Worm (Caenorhabditis elegans) whole organism, L4 larva: ENCODE results near the gene F25B5.5.

ENCODE experiments used
- D1046.2 ChIP-seq: fragments of 200-800 bp; sonication (Bioruptor generic); IDR thresholded peaks from 2 replicates; pipeline ENCODE4 v1.3.6; 2022; ENCODE audit warnings: missing genetic modification characterization, missing compliant biosample characterization
- F10B5.3 ChIP-seq: sonication (generic microtip); optimal IDR thresholded peaks from 2 replicates; lab custom pipeline; 2016; ENCODE audit warnings: mild to moderate bottlenecking, missing genetic modification characterization, missing compliant biosample characterization
- F26F4.8 ChIP-seq: fragments of 200-800 bp; sonication (Bioruptor generic); conservative IDR thresholded peaks from 2 replicates; pipeline ENCODE4 v1.3.6; 2022; ENCODE audit warnings: missing genetic modification characterization, missing compliant biosample characterization
- F37D6.2 ChIP-seq: sonication (generic microtip); optimal IDR thresholded peaks from 2 replicates; lab custom pipeline; 2016; ENCODE audit warnings: mild to moderate bottlenecking, missing genetic modification characterization, missing compliant biosample characterization
- F49E8.2 ChIP-seq: sonication (generic microtip); optimal IDR thresholded peaks from 2 replicates; lab custom pipeline; 2016; ENCODE audit warnings: missing compliant biosample characterization, mild to moderate bottlenecking, missing genetic modification characterization, borderline replicate concordance
- T26A8.4 ChIP-seq: fragments of 200-800 bp; sonication (Bioruptor generic); IDR thresholded peaks from 2 replicates; pipeline ENCODE4 v1.3.6; 2022; ENCODE audit warnings: missing genetic modification characterization, missing compliant biosample characterization
- Y48G9A.11 ChIP-seq: fragments of 200-800 bp; sonication (Bioruptor generic); IDR thresholded peaks from 2 replicates; pipeline ENCODE4 v1.3.6; 2022; ENCODE audit warnings: missing genetic modification reagents, missing genetic modification characterization, missing compliant biosample characterization
- Y5F2A.4 ChIP-seq: fragments of 200-800 bp; sonication (Bioruptor generic); optimal IDR thresholded peaks from 2 replicates; lab custom pipeline; 2018; ENCODE audit warnings: mild to moderate bottlenecking, missing genetic modification characterization, missing compliant biosample characterization
- ZK337.2 ChIP-seq: fragments of 200-800 bp; sonication (Bioruptor generic); IDR thresholded peaks from 2 replicates; pipeline ENCODE4 v1.3.6; 2022; ENCODE audit warnings: missing genetic modification reagents, missing genetic modification characterization, missing compliant biosample characterization
- aly-2 ChIP-seq: sonication (generic microtip); optimal IDR thresholded peaks from 2 replicates; lab custom pipeline; 2018; ENCODE audit warnings: missing biosample characterization, missing genetic modification characterization
- ceh-20 ChIP-seq: fragments of 200-800 bp; sonication (Bioruptor generic); IDR thresholded peaks from 2 replicates; pipeline ENCODE4 v1.3.6; 2022; ENCODE audit warnings: missing genetic modification reagents, missing genetic modification characterization, missing compliant biosample characterization
- ceh-28 ChIP-seq: fragments of 150-350 bp; optimal IDR thresholded peaks from 2 replicates; lab custom pipeline; 2014; ENCODE audit warnings: missing biosample characterization, missing genetic modification reagents, missing genetic modification characterization
- ces-1 ChIP-seq: fragments of 150-350 bp; sonication (generic microtip); optimal IDR thresholded peaks from 4 replicates; lab custom pipeline; 2014; ENCODE audit warnings: missing biosample characterization, missing genetic modification reagents, missing genetic modification characterization
- cey-2 ChIP-seq: sonication (generic microtip); optimal IDR thresholded peaks from 3 replicates; lab custom pipeline; 2017; ENCODE audit warnings: missing genetic modification characterization, mild to moderate bottlenecking, missing compliant biosample characterization, antibody characterized with exemption, borderline replicate concordance; ENCODE audit not compliant: insufficient read depth
- daf-12 ChIP-seq: fragments of 150-350 bp; optimal IDR thresholded peaks from 2 replicates; lab custom pipeline; 2014; ENCODE audit warnings: missing biosample characterization, missing genetic modification reagents, missing genetic modification characterization
- daf-19 ChIP-seq: fragments of 200-800 bp; sonication (Bioruptor generic); conservative IDR thresholded peaks from 2 replicates; pipeline ENCODE4 v1.3.6; 2022; ENCODE audit warnings: missing genetic modification characterization, missing compliant biosample characterization
- daf-8 ChIP-seq: fragments of 200-800 bp; sonication (Bioruptor generic); IDR thresholded peaks from 2 replicates; pipeline ENCODE4 v1.3.6; 2022; ENCODE audit warnings: missing genetic modification characterization, missing compliant biosample characterization
- dmd-6 ChIP-seq: fragments of 200-800 bp; sonication (Bioruptor generic); IDR thresholded peaks from 2 replicates; pipeline ENCODE4 v1.3.6; 2022; ENCODE audit warnings: missing genetic modification reagents, missing genetic modification characterization, missing compliant biosample characterization
- dmd-9 ChIP-seq: fragments of 200-800 bp; sonication (Bioruptor generic); IDR thresholded peaks from 2 replicates; pipeline ENCODE4 v1.3.6; 2022; ENCODE audit warnings: missing genetic modification reagents, missing genetic modification characterization, missing compliant biosample characterization
- egl-27 ChIP-seq: sonication (generic microtip); optimal IDR thresholded peaks from 3 replicates; lab custom pipeline; 2017; ENCODE audit warnings: missing biosample characterization, missing genetic modification reagents, missing genetic modification characterization
- fkh-10 ChIP-seq: fragments of 150-350 bp; optimal IDR thresholded peaks from 2 replicates; lab custom pipeline; 2014; ENCODE audit warnings: missing biosample characterization, missing genetic modification reagents, missing genetic modification characterization
- fos-1 ChIP-seq: fragments of 150-350 bp; optimal IDR thresholded peaks from 2 replicates; lab custom pipeline; 2014; ENCODE audit warnings: missing biosample characterization, missing genetic modification characterization
- gei-8 ChIP-seq: fragments of 200-800 bp; sonication (Bioruptor generic); optimal IDR thresholded peaks from 2 replicates; lab custom pipeline; 2018; ENCODE audit warnings: mild to moderate bottlenecking, missing genetic modification characterization, missing compliant biosample characterization
- hif-1 ChIP-seq, 2 experiments: sonication (generic microtip); optimal IDR thresholded peaks; 2 replicates each; lab custom pipeline; 2016 to 2017; ENCODE audit warnings: missing compliant biosample characterization in 2 of 2, missing genetic modification characterization in 2 of 2, missing genetic modification reagents in 2 of 2, missing genotype in 2 of 2, mild to moderate bottlenecking in 1 of 2
- hmg-1.1 ChIP-seq: fragments of 200-800 bp; sonication (Bioruptor generic); IDR thresholded peaks from 2 replicates; pipeline ENCODE4 v1.3.6; 2022; ENCODE audit warnings: missing genetic modification reagents, missing genetic modification characterization, missing compliant biosample characterization
- jun-1 ChIP-seq: fragments of 150-350 bp; optimal IDR thresholded peaks from 2 replicates; lab custom pipeline; 2014; ENCODE audit warnings: missing biosample characterization, missing genetic modification reagents, missing genetic modification characterization
- lin-1 ChIP-seq: fragments of 200-800 bp; sonication (Bioruptor generic); IDR thresholded peaks from 2 replicates; pipeline ENCODE4 v1.3.6; 2022; ENCODE audit warnings: missing genetic modification reagents, missing genetic modification characterization, missing compliant biosample characterization
- lin-15B ChIP-seq: fragments of 150-350 bp; sonication (generic microtip); optimal IDR thresholded peaks from 3 replicates; lab custom pipeline; 2014; ENCODE audit warnings: missing biosample characterization, missing genetic modification characterization
- lin-38 ChIP-seq: fragments of 200-800 bp; sonication (Bioruptor generic); IDR thresholded peaks from 2 replicates; pipeline ENCODE4 v1.3.6; 2022; ENCODE audit warnings: missing genetic modification reagents, missing genetic modification characterization, missing compliant biosample characterization
- lin-39 ChIP-seq: fragments of 150-350 bp; optimal IDR thresholded peaks from 2 replicates; lab custom pipeline; 2014; ENCODE audit warnings: missing biosample characterization, missing genetic modification reagents, missing genetic modification characterization
- lir-3 ChIP-seq: sonication (generic microtip); optimal IDR thresholded peaks from 2 replicates; lab custom pipeline; 2016; ENCODE audit warnings: mild to moderate bottlenecking, missing genetic modification characterization, missing compliant biosample characterization
- lsy-2 ChIP-seq, 2 experiments: fragments of 150-350 bp in 1 of 2; sonication (generic microtip) in 1 of 2; optimal IDR thresholded peaks; 2 replicates each; lab custom pipeline; 2014 to 2017; ENCODE audit warnings: missing biosample characterization in 2 of 2, missing genetic modification characterization in 2 of 2
- madf-5 ChIP-seq, 2 experiments: fragments of 200-800 bp; sonication (Bioruptor generic); IDR thresholded peaks; 2 replicates each; pipeline ENCODE4 v1.3.6; 2022; ENCODE audit warnings: missing compliant biosample characterization in 2 of 2, missing genetic modification characterization in 2 of 2
- mxl-2 ChIP-seq: fragments of 200-800 bp; sonication (Bioruptor generic); conservative IDR thresholded peaks from 2 replicates; pipeline ENCODE4 v1.3.6; 2022; ENCODE audit warnings: missing genetic modification reagents, missing genetic modification characterization, missing compliant biosample characterization
- mxl-3 ChIP-seq: fragments of 200-800 bp; sonication (Bioruptor generic); optimal IDR thresholded peaks from 2 replicates; lab custom pipeline; 2018; ENCODE audit warnings: mild to moderate bottlenecking, missing genetic modification characterization, missing compliant biosample characterization
- nhr-111 ChIP-seq: fragments of 200-800 bp; sonication (Bioruptor generic); optimal IDR thresholded peaks from 2 replicates; lab custom pipeline; 2018; ENCODE audit warnings: mild to moderate bottlenecking, missing genetic modification characterization, missing compliant biosample characterization
- nhr-237 ChIP-seq: sonication (generic microtip); optimal IDR thresholded peaks from 2 replicates; lab custom pipeline; 2017; ENCODE audit warnings: missing biosample characterization, missing genetic modification characterization
- nhr-48 ChIP-seq: sonication (generic microtip); optimal IDR thresholded peaks from 2 replicates; lab custom pipeline; 2016; ENCODE audit warnings: mild to moderate bottlenecking, missing genetic modification characterization, missing compliant biosample characterization
- nhr-76 ChIP-seq: fragments of 150-350 bp; optimal IDR thresholded peaks from 2 replicates; lab custom pipeline; 2014; ENCODE audit warnings: missing biosample characterization, missing genetic modification characterization
- pha-4 ChIP-seq, 2 experiments: fragments of 150-350 bp in 1 of 2; fragments of 200-800 bp in 1 of 2; sonication (Bioruptor generic) in 1 of 2; IDR thresholded peaks in 1 of 2; optimal IDR thresholded peaks in 1 of 2; 2 replicates each; pipeline versions ENCODE4 v1.3.6 to Lab custom; 2014 to 2022; ENCODE audit warnings: missing genetic modification characterization in 2 of 2, missing genetic modification reagents in 2 of 2, missing biosample characterization in 1 of 2, missing compliant biosample characterization in 1 of 2
- php-3 ChIP-seq: fragments of 200-800 bp; sonication (Bioruptor generic); IDR thresholded peaks from 2 replicates; pipeline ENCODE4 v1.3.6; 2022; ENCODE audit warnings: missing genetic modification reagents, missing genetic modification characterization, missing compliant biosample characterization
- rbr-2 ChIP-seq: sonication (generic microtip); optimal IDR thresholded peaks from 2 replicates; lab custom pipeline; 2016; ENCODE audit warnings: missing genotype, missing genetic modification characterization, missing compliant biosample characterization
- set-16 ChIP-seq: fragments of 200-800 bp; sonication (Bioruptor generic); IDR thresholded peaks from 2 replicates; pipeline ENCODE4 v1.3.6; 2022; ENCODE audit warnings: missing genetic modification reagents, missing genetic modification characterization, missing compliant biosample characterization
- skn-1 ChIP-seq: fragments of 150-350 bp; optimal IDR thresholded peaks from 2 replicates; lab custom pipeline; 2014; ENCODE audit warnings: missing biosample characterization, missing genetic modification characterization
- snpc-1.2 ChIP-seq: fragments of 200-800 bp; sonication (Bioruptor generic); IDR thresholded peaks from 2 replicates; pipeline ENCODE4 v1.3.6; 2022; ENCODE audit warnings: missing genetic modification reagents, missing genetic modification characterization, missing compliant biosample characterization
- snpc-4 ChIP-seq: fragments of 150-350 bp; optimal IDR thresholded peaks from 2 replicates; lab custom pipeline; 2014; ENCODE audit warnings: missing biosample characterization, missing genetic modification characterization
- spr-1 ChIP-seq: sonication (generic microtip); optimal IDR thresholded peaks from 2 replicates; lab custom pipeline; 2016; ENCODE audit warnings: mild to moderate bottlenecking, missing genetic modification characterization, missing compliant biosample characterization
- unc-39 ChIP-seq: sonication (generic microtip); optimal IDR thresholded peaks from 2 replicates; lab custom pipeline; 2017; ENCODE audit warnings: missing biosample characterization, missing genetic modification characterization
- zfp-2 ChIP-seq: sonication (generic microtip); optimal IDR thresholded peaks from 2 replicates; lab custom pipeline; 2016; ENCODE audit warnings: mild to moderate bottlenecking, missing genetic modification characterization, missing compliant biosample characterization

The F25B5.5 gene

DNA sequence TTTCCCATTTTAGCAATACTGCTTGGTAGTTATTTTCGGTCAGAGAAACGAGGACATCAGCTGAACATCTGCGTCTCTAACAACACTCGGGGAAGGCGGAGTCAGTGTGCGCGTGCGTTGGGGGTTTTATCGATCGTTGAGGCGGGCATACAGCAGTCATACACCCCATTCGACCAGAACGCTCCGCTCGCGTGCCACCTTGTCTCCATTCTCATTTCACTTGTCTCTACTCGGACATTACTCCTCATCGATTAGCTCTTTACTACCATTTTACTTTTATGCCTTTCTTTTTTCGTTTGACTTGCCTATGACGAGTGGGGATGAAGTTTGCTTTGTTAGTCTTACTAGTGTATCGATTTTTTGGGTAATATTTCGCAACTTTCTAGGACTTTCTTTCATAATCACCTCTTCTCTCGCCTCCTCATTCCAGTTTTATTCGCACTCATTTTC, 5.4 kb downstream of the F25B5.5 start (continued):
- TF ChIP-seq zfp-2 (tag; lab: Kevin White, UChicago) = no peak
- TF ChIP-seq daf-12 (tag; lab: Kevin White, UChicago) = no peak
- no peak for TF ChIP-seq unc-39 (tag; lab: Kevin White, UChicago)
- TF ChIP-seq lin-1 (GFP tag; lab: Robert Waterston, UW) = no peak; the same call in 1 of the 2 replicates
- peak; percentile 90 for TF ChIP-seq mxl-3 (GFP tag; lab: Kevin White, UChicago)
- no peak for TF ChIP-seq lin-15B (tag; lab: Kevin White, UChicago)
- TF ChIP-seq aly-2 (tag; lab: Kevin White, UChicago) = no peak
- TF ChIP-seq pha-4 (GFP tag; IDR thresholded peaks at IDR 0.05; lab: Robert Waterston, UW) = peak; percentile 51; the same call in 1 of the 2 replicates
- TF ChIP-seq pha-4 (tag; optimal IDR thresholded peaks at IDR 0.05; lab: Kevin White, UChicago) = peak; percentile 69
- no peak for TF ChIP-seq Y48G9A.11
- TF ChIP-seq ceh-20 (GFP tag; lab: Robert Waterston, UW) = peak; percentile 17; the same call in 1 of the 2 replicates
- TF ChIP-seq Y5F2A.4 = no peak
- peak; percentile 5; the same call in 1 of the 2 replicates for TF ChIP-seq set-16 (GFP tag; lab: Robert Waterston, UW)
- TF ChIP-seq egl-27 (tag; lab: Kevin White, UChicago) = no peak
- peak; percentile 88 for TF ChIP-seq ceh-28 (tag; lab: Kevin White, UChicago)
- peak in 1 of 2 experiments; percentile 62 for TF ChIP-seq hif-1 (tag; optimal IDR thresholded peaks at IDR 0.05; lab: Kevin White, UChicago)
- peak; percentile 56; the same call in 1 of the 2 replicates for TF ChIP-seq dmd-6 (GFP tag; lab: Robert Waterston, UW)
- TF ChIP-seq lsy-2 (tag; optimal IDR thresholded peaks at IDR 0.05; lab: Kevin White, UChicago) = peak; percentile 50 to 60
- no peak for TF ChIP-seq ZK337.2 (GFP tag; lab: Robert Waterston, UW)
- peak; percentile 40 for TF ChIP-seq spr-1 (tag; lab: Kevin White, UChicago)
- no peak for TF ChIP-seq F26F4.8 (GFP tag; lab: Robert Waterston, UW)
- TF ChIP-seq lin-39 (tag; lab: Kevin White, UChicago) = no peak
- TF ChIP-seq nhr-76 (tag; lab: Kevin White, UChicago) = no peak
- no peak for TF ChIP-seq F49E8.2 (tag; lab: Kevin White, UChicago)
- peak; percentile 13; the same call in 1 of the 2 replicates for TF ChIP-seq snpc-1.2 (GFP tag; lab: Robert Waterston, UW)
- TF ChIP-seq madf-5 (GFP tag; IDR thresholded peaks at IDR 0.05; lab: Robert Waterston, UW) = 0 out of 4 replicates have a peak, but pooled peaks of 1 of the 2 experiments have one; percentile 11
- no peak for TF ChIP-seq snpc-4 (tag; lab: Kevin White, UChicago)
- peak; percentile 72 for TF ChIP-seq hmg-1.1 (GFP tag; lab: Robert Waterston, UW)
- TF ChIP-seq gei-8 (GFP tag; lab: Kevin White, UChicago) = no peak
- TF ChIP-seq lir-3 (tag; lab: Kevin White, UChicago) = no peak
- 0 out of 2 replicates have a peak, but pooled peaks have one; percentile 46 for TF ChIP-seq T26A8.4
- no peak for TF ChIP-seq jun-1 (tag; lab: Kevin White, UChicago)
- 0 out of 2 replicates have a peak, but pooled peaks have one; percentile 28 for TF ChIP-seq mxl-2 (GFP tag; lab: Robert Waterston, UW)
- TF ChIP-seq F10B5.3 (tag; lab: Kevin White, UChicago) = no peak
- TF ChIP-seq lin-38 (GFP tag; lab: Robert Waterston, UW) = peak; percentile 53
- TF ChIP-seq nhr-48 (tag; lab: Kevin White, UChicago) = no peak
- TF ChIP-seq nhr-111 (GFP tag; lab: Kevin White, UChicago) = no peak
- no peak for TF ChIP-seq nhr-237 (tag; lab: Kevin White, UChicago)
- no peak for TF ChIP-seq skn-1 (tag; lab: Kevin White, UChicago)
- no peak for TF ChIP-seq cey-2 (tag; lab: Kevin White, UChicago)
- no peak for TF ChIP-seq ces-1 (GFP tag; lab: Kevin White, UChicago)
- TF ChIP-seq fkh-10 (GFP tag; lab: Kevin White, UChicago) = no peak
- TF ChIP-seq D1046.2 (GFP tag; lab: Robert Waterston, UW) = 0 out of 2 replicates have a peak, but pooled peaks have one; percentile 21
- no peak for TF ChIP-seq F37D6.2 (tag; lab: Kevin White, UChicago)
- TF ChIP-seq fos-1 (tag; lab: Kevin White, UChicago) = no peak
- no peak for TF ChIP-seq daf-8 (GFP tag; lab: Robert Waterston, UW)
- no peak for TF ChIP-seq dmd-9 (GFP tag; lab: Robert Waterston, UW)
- TF ChIP-seq daf-19 = 0 out of 2 replicates have a peak, but pooled peaks have one; percentile 21
- peak; percentile 51 for TF ChIP-seq rbr-2
- peak; percentile 57; the same call in 1 of the 2 replicates for TF ChIP-seq php-3 (GFP tag; lab: Robert Waterston, UW)
